Fruit fly (Drosophila melanogaster) whole organism, embryonic: ENCODE results near the gene TwdlO.

Experiments used
- CG15696 ChIP-seq: fragments of 200-800 bp; sonication (Bioruptor generic); optimal IDR thresholded peaks from 2 replicates; lab custom pipeline; 2019; ENCODE audit warnings: missing biosample characterization, mild to moderate bottlenecking, missing genetic modification characterization, moderate library complexity
- CG1647 ChIP-seq: fragments of 200-800 bp; sonication (Bioruptor generic); optimal IDR thresholded peaks from 3 replicates; lab custom pipeline; 2016; ENCODE audit warnings: missing biosample characterization, missing genetic modification characterization
- CG2116 ChIP-seq: fragments of 200-800 bp; sonication (Bioruptor generic); optimal IDR thresholded peaks from 3 replicates; lab custom pipeline; 2018; ENCODE audit warnings: missing biosample characterization, mild to moderate bottlenecking, missing genetic modification characterization
- CG2129 ChIP-seq: fragments of 200-800 bp; sonication (Bioruptor generic); IDR thresholded peaks from 2 replicates; pipeline ENCODE4 v1.3.6; 2022; ENCODE audit warnings: missing biosample characterization, missing genetic modification characterization; ENCODE audit not compliant: partially characterized antibody
- CG32767 ChIP-seq: fragments of 200-800 bp; sonication (Bioruptor generic); IDR thresholded peaks from 2 replicates; pipeline ENCODE4 v1.3.6; 2022; ENCODE audit warnings: missing biosample characterization, missing genetic modification characterization
- CG3847 ChIP-seq: fragments of 200-800 bp; sonication (Bioruptor generic); IDR thresholded peaks from 2 replicates; pipeline ENCODE4 v1.3.6; 2022; ENCODE audit warnings: missing biosample characterization, missing genetic modification characterization
- NK7.1 ChIP-seq: fragments of 200-800 bp; sonication (Bioruptor generic); optimal IDR thresholded peaks from 3 replicates; lab custom pipeline; 2016; ENCODE audit warnings: missing biosample characterization, missing genetic modification characterization
- Neu2 ChIP-seq: fragments of 200-800 bp; sonication (Bioruptor generic); optimal IDR thresholded peaks from 3 replicates; lab custom pipeline; 2016; ENCODE audit warnings: missing biosample characterization, missing genetic modification characterization, borderline replicate concordance
- Tbp ChIP-seq: fragments of >200 bp; optimal IDR thresholded peaks from 2 replicates; lab custom pipeline; 2018; ENCODE audit warnings: missing biosample characterization, missing genetic modification characterization
- psq ChIP-seq: fragments of 200-800 bp; sonication (Bioruptor generic); optimal IDR thresholded peaks from 2 replicates; lab custom pipeline; 2017; ENCODE audit warnings: missing biosample characterization, missing genetic modification characterization
- ttk ChIP-seq: fragments of 200-800 bp; sonication (Bioruptor generic); IDR thresholded peaks from 2 replicates; pipeline ENCODE4 v2.1.2; 2022; ENCODE audit warnings: missing biosample characterization, missing genetic modification characterization

DNA sequence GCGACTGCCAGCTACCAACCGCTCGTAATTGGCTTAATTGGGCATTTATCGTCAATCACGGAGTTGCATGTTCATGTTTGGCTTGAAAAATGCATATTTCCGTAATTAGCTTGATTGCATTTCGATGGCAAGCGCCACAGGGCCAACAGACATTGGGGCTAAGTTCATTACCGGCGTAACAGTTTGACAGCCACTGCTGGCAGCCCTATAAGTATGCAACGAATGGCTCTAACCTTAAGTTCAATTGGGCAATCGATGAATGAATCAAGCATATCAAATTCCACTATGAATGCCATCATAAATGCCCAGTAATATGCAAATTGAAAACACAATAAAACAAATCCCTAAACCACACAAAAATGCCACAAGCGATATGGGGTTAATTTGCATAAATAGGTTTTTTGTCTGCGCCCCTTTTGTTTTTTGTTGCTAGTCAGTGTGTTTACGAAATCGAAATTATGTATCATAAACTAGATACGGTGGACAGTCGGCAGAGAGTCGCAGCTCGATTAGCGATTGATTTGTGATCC lies 28.9 kb upstream of the TwdlO start:
- TF ChIP-seq NK7.1 (GFP tag; lab: Kevin White, UChicago) (no peak), ttk (GFP tag; lab: Robert Waterston, UW) (no peak), CG3847 (no peak), Neu2 (GFP tag; lab: Kevin White, UChicago) (no peak), Tbp (GFP tag; lab: Kevin White, UChicago) (no peak), CG32767 (GFP tag; lab: Robert Waterston, UW) (no peak), CG1647 (GFP tag; lab: Kevin White, UChicago) (no peak), psq (GFP tag; lab: Kevin White, UChicago) (no peak), CG2129 (GFP tag; lab: Robert Waterston, UW) (no peak), CG15696 (tag; lab: Kevin White, UChicago) (no peak), CG2116 (GFP tag; lab: Kevin White, UChicago) (no peak)
